Worm (Caenorhabditis elegans): ENCODE data around the gene K09E2.3.

DNA sequence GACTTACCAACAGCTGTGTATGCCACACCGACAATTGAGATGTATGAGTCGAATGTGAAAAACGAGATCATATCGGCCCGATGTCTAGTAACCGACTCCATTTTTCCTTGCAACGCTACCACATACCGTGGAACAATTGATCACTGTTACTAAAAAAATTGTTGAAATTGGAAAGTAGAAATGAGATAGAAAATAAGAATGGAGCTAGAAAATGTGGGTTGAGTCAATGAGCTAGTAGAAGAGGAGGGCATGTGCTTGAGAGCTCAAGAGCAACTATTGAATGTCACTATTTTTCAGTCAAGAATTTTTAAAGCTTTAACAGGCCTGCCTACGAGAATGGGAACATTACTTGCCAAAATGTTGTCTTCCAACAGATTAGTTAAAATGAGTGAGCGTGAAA lies 47.8 kb upstream of the K09E2.3 start, which contains the start of gene K01A12.3:
- TF ChIP-seq tbx-11 (GFP tag; IDR thresholded peaks at IDR 0.05) (no peak), ama-1 (optimal IDR thresholded peaks at IDR 0.05) (no peak), scrt-1 (GFP tag; IDR thresholded peaks at IDR 0.05) (no peak), hmg-4 (GFP tag; optimal IDR thresholded peaks at IDR 0.05) (no peak), B0310.2 (tag; optimal IDR thresholded peaks at IDR 0.05) (no peak), ets-7 (tag; optimal IDR thresholded peaks at IDR 0.05) (no peak), ceh-36 (tag; optimal IDR thresholded peaks at IDR 0.05) (no peak)
